Worm (Caenorhabditis elegans) whole organism, L2 larva: ENCODE data around the gene slcf-2.
A peak's percentile ranks its signal among the peaks of the same experiment; 100 is the strongest.

ENCODE experiments used
- C34F6.9 ChIP-seq: fragments of 150-350 bp; optimal IDR thresholded peaks from 2 replicates; lab custom pipeline; 2014; ENCODE audit warnings: missing biosample characterization, missing genetic modification characterization
- F13H6.1 ChIP-seq: sonication (generic microtip); optimal IDR thresholded peaks from 2 replicates; lab custom pipeline; 2016; ENCODE audit warnings: missing genetic modification characterization, missing compliant biosample characterization
- Y55F3AM.14 ChIP-seq: fragments of 200-800 bp; sonication (Bioruptor generic); optimal IDR thresholded peaks from 2 replicates; lab custom pipeline; 2018; ENCODE audit warnings: mild to moderate bottlenecking, missing genetic modification characterization, missing compliant biosample characterization
- ZK546.5 ChIP-seq: sonication (generic microtip); optimal IDR thresholded peaks from 2 replicates; lab custom pipeline; 2017; ENCODE audit warnings: missing biosample characterization, missing genetic modification characterization
- aly-2 ChIP-seq: fragments of 150-350 bp; optimal IDR thresholded peaks from 2 replicates; lab custom pipeline; 2014; ENCODE audit warnings: missing biosample characterization, missing genetic modification characterization
- ama-1 ChIP-seq: fragments of 150-350 bp; optimal IDR thresholded peaks from 2 replicates; lab custom pipeline; 2018; ENCODE audit warnings: inconsistent platforms
- blmp-1 ChIP-seq: sonication (generic microtip); optimal IDR thresholded peaks from 2 replicates; lab custom pipeline; 2017; ENCODE audit warnings: missing genetic modification characterization, mild to moderate bottlenecking, missing compliant biosample characterization, antibody characterized with exemption, moderate library complexity; ENCODE audit not compliant: insufficient read depth
- ceh-16 ChIP-seq: fragments of 150-350 bp; optimal IDR thresholded peaks from 2 replicates; lab custom pipeline; 2014; ENCODE audit warnings: missing biosample characterization, missing genetic modification characterization
- crh-2 ChIP-seq: sonication (generic microtip); optimal IDR thresholded peaks from 2 replicates; lab custom pipeline; 2017; ENCODE audit warnings: missing biosample characterization, missing genetic modification characterization
- dmd-4 ChIP-seq: sonication (generic microtip); optimal IDR thresholded peaks from 2 replicates; lab custom pipeline; 2017; ENCODE audit warnings: missing biosample characterization, missing genetic modification characterization
- egl-27 ChIP-seq: sonication (generic microtip); optimal IDR thresholded peaks from 3 replicates; lab custom pipeline; 2017; ENCODE audit warnings: missing biosample characterization, missing genetic modification reagents, missing genetic modification characterization
- elt-1 ChIP-seq: fragments of 150-350 bp; optimal IDR thresholded peaks from 2 replicates; lab custom pipeline; 2014; ENCODE audit warnings: missing biosample characterization, missing genetic modification characterization
- fos-1 ChIP-seq: fragments of 150-350 bp; optimal IDR thresholded peaks from 2 replicates; lab custom pipeline; 2014; ENCODE audit warnings: missing biosample characterization, missing genetic modification characterization
- lin-11 ChIP-seq: fragments of 150-350 bp; sonication (generic microtip); optimal IDR thresholded peaks from 2 replicates; lab custom pipeline; 2014; ENCODE audit warnings: missing biosample characterization, missing genetic modification characterization, inconsistent platforms, mixed read lengths
- lin-13 ChIP-seq: fragments of 150-350 bp; optimal IDR thresholded peaks from 2 replicates; lab custom pipeline; 2014; ENCODE audit warnings: missing biosample characterization, missing genetic modification reagents, missing genetic modification characterization
- lin-39 ChIP-seq: fragments of 150-350 bp; optimal IDR thresholded peaks from 2 replicates; lab custom pipeline; 2014; ENCODE audit warnings: missing biosample characterization, missing genetic modification reagents, missing genetic modification characterization
- mab-5 ChIP-seq: fragments of 150-350 bp; optimal IDR thresholded peaks from 2 replicates; lab custom pipeline; 2014; ENCODE audit warnings: missing biosample characterization, missing genetic modification characterization
- mdl-1 ChIP-seq, 2 experiments: fragments of 150-350 bp in 1 of 2; sonication (generic microtip) in 1 of 2; optimal IDR thresholded peaks; 2 replicates each; lab custom pipeline; 2017; ENCODE audit warnings: missing biosample characterization in 2 of 2, missing genetic modification characterization in 2 of 2
- nhr-11 ChIP-seq: fragments of 150-350 bp; optimal IDR thresholded peaks from 2 replicates; lab custom pipeline; 2014; ENCODE audit warnings: missing biosample characterization, missing genetic modification characterization
- nhr-12 ChIP-seq: fragments of 150-350 bp; optimal IDR thresholded peaks from 2 replicates; lab custom pipeline; 2014; ENCODE audit warnings: missing biosample characterization, missing genetic modification characterization
- nhr-129 ChIP-seq: fragments of 150-350 bp; optimal IDR thresholded peaks from 2 replicates; lab custom pipeline; 2014; ENCODE audit warnings: missing biosample characterization, missing genetic modification characterization
- nhr-21 ChIP-seq: fragments of 150-350 bp; optimal IDR thresholded peaks from 2 replicates; lab custom pipeline; 2014; ENCODE audit warnings: missing biosample characterization, missing genetic modification characterization
- nhr-23 ChIP-seq: fragments of 150-350 bp; optimal IDR thresholded peaks from 2 replicates; lab custom pipeline; 2014; ENCODE audit warnings: missing biosample characterization, missing genetic modification reagents, missing genetic modification characterization
- nhr-6 ChIP-seq: fragments of 150-350 bp; optimal IDR thresholded peaks from 2 replicates; lab custom pipeline; 2014; ENCODE audit warnings: missing biosample characterization, missing genetic modification characterization
- nhr-77 ChIP-seq: fragments of 150-350 bp; optimal IDR thresholded peaks from 2 replicates; lab custom pipeline; 2014; ENCODE audit warnings: missing biosample characterization, missing genetic modification characterization
- sem-4 ChIP-seq: fragments of 150-350 bp; optimal IDR thresholded peaks from 2 replicates; lab custom pipeline; 2014; ENCODE audit warnings: missing biosample characterization, missing genetic modification reagents, missing genetic modification characterization
- skn-1 ChIP-seq: sonication (generic microtip); optimal IDR thresholded peaks from 2 replicates; lab custom pipeline; 2017; ENCODE audit warnings: missing biosample characterization, missing genetic modification characterization
- sma-3 ChIP-seq: sonication (generic microtip); optimal IDR thresholded peaks from 2 replicates; lab custom pipeline; 2016; ENCODE audit warnings: missing genetic modification reagents, missing genetic modification characterization, missing compliant biosample characterization
- sma-9 ChIP-seq, 2 experiments: fragments of 150-350 bp in 1 of 2; sonication (generic microtip) in 1 of 2; optimal IDR thresholded peaks; 2 replicates each; lab custom pipeline; 2014 to 2016; ENCODE audit warnings: missing genetic modification characterization in 2 of 2, mild to moderate bottlenecking in 1 of 2, missing biosample characterization in 1 of 2, missing compliant biosample characterization in 1 of 2, missing genetic modification reagents in 1 of 2, moderate library complexity in 1 of 2
- snpc-4 ChIP-seq: fragments of 150-350 bp; optimal IDR thresholded peaks from 2 replicates; lab custom pipeline; 2014; ENCODE audit warnings: missing biosample characterization, missing genetic modification characterization
- unc-39 ChIP-seq: fragments of 150-350 bp; optimal IDR thresholded peaks from 2 replicates; lab custom pipeline; 2014; ENCODE audit warnings: missing biosample characterization, missing genetic modification characterization
- unc-55 ChIP-seq: fragments of 150-350 bp; sonication (generic microtip); optimal IDR thresholded peaks from 3 replicates; lab custom pipeline; 2014; ENCODE audit warnings: missing biosample characterization, missing genetic modification reagents, missing genetic modification characterization
- zag-1 ChIP-seq: fragments of 150-350 bp; optimal IDR thresholded peaks from 2 replicates; lab custom pipeline; 2014; ENCODE audit warnings: missing biosample characterization, missing genetic modification characterization
- ztf-1 ChIP-seq: fragments of 200-800 bp; sonication (Bioruptor generic); conservative IDR thresholded peaks from 2 replicates; pipeline ENCODE4 v1.3.6; 2022; ENCODE audit warnings: missing genetic modification characterization, missing compliant biosample characterization
- ztf-11 ChIP-seq: sonication (generic microtip); optimal IDR thresholded peaks from 2 replicates; lab custom pipeline; 2017; ENCODE audit warnings: missing biosample characterization, missing genetic modification characterization

The slcf-2 gene

DNA sequence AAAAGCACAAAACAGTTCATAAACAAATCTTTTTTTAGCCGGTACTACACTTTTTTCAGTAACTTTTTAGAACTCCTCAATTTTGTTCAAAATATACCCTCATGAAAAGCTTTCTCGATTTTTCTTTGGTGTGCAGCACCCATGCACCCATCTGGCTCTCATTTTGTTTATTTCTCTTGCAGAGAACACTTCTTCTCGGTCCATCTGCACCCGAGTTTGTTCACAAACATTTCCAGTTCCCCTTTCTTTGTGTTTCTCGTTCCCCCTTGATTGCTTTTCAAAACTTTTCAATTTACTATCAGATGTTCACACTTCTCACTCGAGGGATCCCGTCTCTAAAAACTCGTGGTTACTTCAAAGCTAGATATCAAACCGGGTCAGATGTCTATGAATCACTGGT lies at the start of gene slcf-2:
Gene slcf-2, plus strand, starts transcription at position 301 of the 400 bp plus-strand sequence.
- no peak for TF ChIP-seq sem-4 (tag; lab: Kevin White, UChicago)
- TF ChIP-seq ztf-1: no peak
- TF ChIP-seq mab-5 (tag; lab: Kevin White, UChicago): no peak
- no peak for TF ChIP-seq aly-2 (tag; lab: Kevin White, UChicago)
- no peak for TF ChIP-seq ama-1 (lab: Kevin White, UChicago)
- TF ChIP-seq unc-55 (GFP tag; lab: Kevin White, UChicago): no peak
- TF ChIP-seq, all 48 proteins: peak for 0

DNA sequence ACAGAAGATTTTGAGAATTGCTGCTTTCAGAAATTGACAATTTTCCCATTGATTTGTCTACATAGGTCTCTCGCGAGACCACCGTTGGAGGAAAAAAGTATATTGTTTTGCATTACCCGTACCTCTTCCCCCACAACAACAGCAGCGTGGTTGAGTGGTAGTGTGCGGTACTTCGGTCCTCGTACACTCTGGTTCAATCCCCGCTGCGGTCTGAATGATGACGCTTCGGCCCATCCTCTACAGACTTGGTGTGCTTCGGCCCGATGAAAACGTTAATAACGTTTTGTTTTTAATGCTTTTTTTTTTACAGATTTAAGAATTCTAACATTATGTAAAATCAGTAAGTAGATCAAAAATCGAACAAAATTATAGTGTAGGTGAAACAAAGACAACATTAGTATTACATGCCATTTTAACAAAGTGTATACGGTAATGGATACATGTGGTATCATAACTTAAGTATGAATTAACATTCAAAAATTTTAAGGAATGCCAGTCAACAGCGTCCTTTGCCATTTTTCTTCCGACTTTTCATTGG lies 45.7 kb upstream of the slcf-2 start, which contains the start of gene ZK816.3:
Gene ZK816.3, plus strand, starts transcription at position 488 of the 538 bp plus-strand sequence.
- TF ChIP-seq nhr-11 (tag; lab: Kevin White, UChicago) (no peak), lin-11 (tag; lab: Kevin White, UChicago) (peak; percentile 0), fos-1 (tag; lab: Kevin White, UChicago) (peak; percentile 41), sma-3 (GFP tag; lab: Kevin White, UChicago) (peak; percentile 38), nhr-21 (tag; lab: Kevin White, UChicago) (peak; percentile 14), ama-1 (lab: Kevin White, UChicago) (no peak), unc-55 (GFP tag; lab: Kevin White, UChicago) (peak; percentile 31), zag-1 (no peak), crh-2 (peak; percentile 12), sma-9 (GFP tag; optimal IDR thresholded peaks at IDR 0.05; lab: Kevin White, UChicago) (peak; percentile 33), sma-9 (tag; optimal IDR thresholded peaks at IDR 0.05; lab: Kevin White, UChicago) (no peak), nhr-129 (tag; lab: Kevin White, UChicago) (peak; percentile 56), lin-13 (GFP tag; lab: Kevin White, UChicago) (peak; percentile 13), ztf-11 (no peak), ztf-1 (no peak), mab-5 (tag; lab: Kevin White, UChicago) (no peak)

DNA sequence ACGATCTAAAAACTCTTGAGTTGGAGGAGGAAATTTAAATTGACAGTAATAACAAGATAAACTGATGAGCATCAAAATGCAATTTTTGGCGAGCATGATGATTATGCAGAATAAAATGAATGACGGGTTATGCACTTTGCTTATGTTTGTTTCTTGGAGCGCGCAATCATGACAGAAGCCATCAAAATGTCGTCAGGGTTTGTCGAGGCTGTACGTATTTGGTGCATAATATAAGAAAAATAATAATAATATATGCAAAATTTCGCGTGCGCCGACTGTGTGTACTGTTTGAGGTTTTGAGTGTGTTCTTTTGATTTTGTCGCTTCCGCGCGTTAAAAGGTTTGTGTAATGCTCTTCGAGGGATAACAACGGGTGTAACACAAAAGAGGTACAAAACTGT lies 43.4 kb upstream of the slcf-2 start, which contains the start of gene nspg-4:
Gene nspg-4, minus strand, starts transcription at position 101 of the 400 bp plus-strand sequence.
- TF ChIP-seq nhr-77 (tag; lab: Kevin White, UChicago): no peak
- no peak for TF ChIP-seq snpc-4 (tag; lab: Kevin White, UChicago)
- no peak for TF ChIP-seq nhr-6 (tag; lab: Kevin White, UChicago)
- TF ChIP-seq lin-11 (tag; lab: Kevin White, UChicago): no peak
- TF ChIP-seq blmp-1 (tag; lab: Kevin White, UChicago): no peak
- no peak for TF ChIP-seq egl-27 (tag; lab: Kevin White, UChicago)
- no peak for TF ChIP-seq C34F6.9
- TF ChIP-seq unc-39 (tag; lab: Kevin White, UChicago): no peak
- TF ChIP-seq skn-1: no peak
- TF ChIP-seq mdl-1 (tag; optimal IDR thresholded peaks at IDR 0.05; lab: Kevin White, UChicago): no peak
- TF ChIP-seq elt-1 (tag; lab: Kevin White, UChicago): no peak
- no peak for TF ChIP-seq dmd-4 (tag; lab: Kevin White, UChicago)
- TF ChIP-seq Y55F3AM.14 (GFP tag; lab: Kevin White, UChicago): no peak

DNA sequence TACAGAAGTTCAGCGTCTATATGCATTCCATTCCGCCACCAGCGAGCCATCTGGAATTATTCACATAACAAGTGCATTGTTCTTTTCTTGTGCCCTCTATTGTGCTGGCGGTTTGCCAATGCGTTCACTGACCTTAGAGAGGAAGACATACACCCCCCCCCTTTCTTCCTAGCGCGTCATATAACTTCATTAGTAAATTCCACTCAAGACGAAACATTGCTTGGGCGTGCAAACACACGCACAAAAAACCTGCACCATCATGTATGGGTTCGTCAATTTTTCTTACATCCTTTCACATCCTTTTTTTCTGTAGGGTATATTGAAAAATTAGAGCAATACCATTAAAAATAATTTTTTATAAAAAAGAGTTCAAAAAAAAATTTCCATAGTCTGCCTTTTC lies 42.1 kb upstream of the slcf-2 start, which contains the start of gene ZK816.1:
Gene ZK816.1, plus strand, starts transcription at position 187 of the 400 bp plus-strand sequence.
- TF ChIP-seq F13H6.1 (no peak), sma-9 (GFP tag; optimal IDR thresholded peaks at IDR 0.05; lab: Kevin White, UChicago) (no peak), sma-9 (tag; optimal IDR thresholded peaks at IDR 0.05; lab: Kevin White, UChicago) (no peak), ZK546.5 (tag; lab: Kevin White, UChicago) (no peak), lin-39 (tag; lab: Kevin White, UChicago) (no peak), mab-5 (tag; lab: Kevin White, UChicago) (no peak), unc-55 (GFP tag; lab: Kevin White, UChicago) (no peak), nhr-23 (no peak), ceh-16 (tag; lab: Kevin White, UChicago) (no peak)

DNA sequence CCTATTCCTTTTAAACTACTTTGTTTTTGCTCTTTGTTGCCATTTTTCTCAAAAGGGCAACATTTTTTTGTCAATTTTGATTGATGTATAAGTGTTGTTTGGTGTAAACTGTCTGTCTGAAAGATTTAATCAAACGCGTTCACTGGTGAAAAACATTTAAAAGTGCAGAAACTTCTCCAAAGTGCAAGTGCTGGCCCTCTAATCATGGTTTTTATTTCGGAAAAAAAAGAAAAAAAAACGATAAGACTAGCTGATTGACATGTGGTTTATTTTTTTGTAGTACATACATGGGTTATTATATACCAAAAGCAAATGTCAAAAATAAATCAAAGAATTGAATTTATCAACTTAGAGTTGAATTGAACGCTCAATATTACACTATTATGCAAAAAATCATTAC lies 31.3 kb upstream of the slcf-2 start, which contains the start of gene dhs-26:
Gene dhs-26, minus strand, starts transcription at position 116 of the 400 bp plus-strand sequence.
- TF ChIP-seq zag-1 (no peak), aly-2 (tag; lab: Kevin White, UChicago) (no peak), nhr-12 (tag; lab: Kevin White, UChicago) (no peak), unc-55 (GFP tag; lab: Kevin White, UChicago) (no peak)
